Fruit fly (Drosophila melanogaster) whole organism, prepupa: ENCODE results near the gene CG33191.
A peak's percentile ranks its signal among the peaks of the same experiment; 100 is the strongest.

Source experiments
- CG3919 ChIP-seq: fragments of 200-800 bp; sonication (Bioruptor generic); optimal IDR thresholded peaks from 3 replicates; lab custom pipeline; 2016; ENCODE audit warnings: missing biosample characterization, missing genetic modification characterization
- CG6276 ChIP-seq: fragments of 200-800 bp; sonication (Bioruptor generic); optimal IDR thresholded peaks from 2 replicates; lab custom pipeline; 2017; ENCODE audit warnings: missing biosample characterization, mild to moderate bottlenecking, missing genetic modification characterization
- CG6854 ChIP-seq: fragments of 200-800 bp; sonication (Bioruptor generic); optimal IDR thresholded peaks from 2 replicates; lab custom pipeline; 2017; ENCODE audit warnings: missing biosample characterization, mild to moderate bottlenecking, missing genetic modification characterization
- CG8319 ChIP-seq: fragments of 200-800 bp; sonication (Bioruptor generic); optimal IDR thresholded peaks from 3 replicates; lab custom pipeline; 2016; ENCODE audit warnings: missing biosample characterization, missing genetic modification characterization
- OdsH ChIP-seq: fragments of 200-800 bp; sonication (Bioruptor generic); optimal IDR thresholded peaks from 3 replicates; lab custom pipeline; 2016; ENCODE audit warnings: missing biosample characterization, missing genetic modification characterization
- dsx ChIP-seq: fragments of 200-800 bp; optimal IDR thresholded peaks from 3 replicates; lab custom pipeline; 2019; ENCODE audit warnings: missing biosample characterization, mild to moderate bottlenecking, missing genetic modification characterization, moderate library complexity; ENCODE audit not compliant: poor library complexity, severe bottlenecking

DNA sequence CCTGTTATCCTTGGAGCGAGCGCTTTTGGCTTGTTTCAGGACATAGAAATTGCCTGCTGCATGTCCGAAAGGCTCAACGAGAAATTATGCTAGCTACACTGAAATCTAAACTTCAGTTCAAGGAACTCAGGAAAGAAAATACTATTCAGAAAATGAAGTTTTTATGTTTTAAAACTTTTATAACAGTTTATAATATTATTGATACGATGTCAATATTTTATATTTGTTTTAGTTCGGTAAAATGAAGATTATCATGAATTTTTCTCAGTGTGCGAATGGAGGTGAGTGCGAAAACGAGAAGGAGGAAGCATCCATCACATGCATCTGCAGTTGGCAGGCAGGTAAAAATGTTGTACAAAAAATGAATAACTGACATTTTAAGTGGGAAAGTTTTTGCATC lies 33.4 kb downstream of the CG33191 start:
- TF ChIP-seq CG8319 (GFP tag; lab: Kevin White, UChicago) (peak; percentile 73), OdsH (GFP tag; lab: Kevin White, UChicago) (peak; percentile 84), dsx (GFP tag; lab: Kevin White, UChicago) (peak; percentile 75), CG6854 (GFP tag; lab: Kevin White, UChicago) (peak; percentile 33), CG6276 (GFP tag; lab: Kevin White, UChicago) (peak; percentile 79), CG3919 (GFP tag; lab: Kevin White, UChicago) (peak; percentile 86)
